Fruit fly (Drosophila melanogaster): Measurements from ENCODE around the gene Rsph1.

The Rsph1 gene

DNA sequence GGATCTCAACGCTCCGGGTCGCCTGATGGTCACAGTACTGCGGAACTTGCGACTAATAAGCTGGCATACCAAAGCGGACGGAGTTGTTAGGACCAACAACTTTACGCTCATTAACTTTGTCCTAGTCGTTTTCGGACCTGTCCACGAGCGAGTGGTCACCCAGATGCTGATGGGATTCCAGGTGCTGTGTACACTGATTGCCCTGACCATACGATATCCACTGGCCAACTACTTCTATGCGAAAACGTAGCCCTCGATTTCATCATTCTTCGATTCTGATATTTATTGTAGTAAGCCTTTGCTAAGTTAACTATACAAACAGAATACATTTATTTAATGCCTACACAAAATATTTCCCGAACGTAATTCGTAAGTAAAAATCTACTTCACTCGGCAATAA is at the start of gene Rsph1:
Gene Rsph1, plus strand, starts transcription at position 301 of the 400 bp plus-strand sequence.
- TF ChIP-seq CTCF (optimal IDR thresholded peaks at IDR 0.05), result no peak
- no peak for TF ChIP-seq CG8478 (optimal IDR thresholded peaks at IDR 0.05)

DNA sequence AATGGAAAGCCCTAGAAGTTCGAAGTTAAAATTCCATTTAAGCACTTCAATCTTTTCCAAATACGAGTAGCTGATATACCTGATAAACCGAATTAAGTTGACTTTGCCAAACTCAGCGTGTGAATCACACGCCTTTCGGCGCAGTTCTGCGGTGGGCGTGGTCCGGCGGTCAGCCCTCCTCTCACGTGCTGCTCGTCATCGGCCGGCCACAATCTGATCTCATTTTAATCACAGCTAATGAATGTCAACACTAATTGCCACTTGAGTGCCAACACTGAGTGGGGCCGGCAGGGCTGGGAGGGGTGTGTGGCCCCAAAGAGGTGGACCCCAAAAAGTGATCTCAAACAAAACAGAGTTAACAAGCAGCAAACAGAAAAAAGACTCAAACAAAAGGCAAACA is 47.3 kb upstream of the Rsph1 start:
- TF ChIP-seq CG8478 (optimal IDR thresholded peaks at IDR 0.05) (no peak), CTCF (optimal IDR thresholded peaks at IDR 0.05) (no peak)

DNA sequence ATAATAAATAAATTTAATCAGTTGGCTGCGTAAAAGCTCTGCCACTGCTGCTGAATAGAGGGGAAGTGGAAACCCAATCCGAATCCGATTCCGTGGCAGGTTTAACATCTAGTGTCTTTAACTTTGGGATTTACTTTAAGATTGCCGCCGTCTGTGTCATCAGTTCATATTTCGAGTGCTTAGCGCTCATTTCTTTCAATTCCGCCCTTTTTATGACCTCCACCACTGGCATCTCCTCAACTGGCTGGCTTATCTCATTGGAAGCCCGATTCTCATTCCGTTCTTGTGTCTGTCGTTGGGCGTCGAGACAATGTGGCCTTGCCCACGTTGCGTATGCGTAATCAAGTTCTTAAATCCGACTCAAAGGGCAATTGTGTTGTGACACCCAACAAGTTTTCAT is 42.4 kb upstream of the Rsph1 start:
- no peak for TF ChIP-seq CG8478 (optimal IDR thresholded peaks at IDR 0.05)
- TF ChIP-seq CTCF (optimal IDR thresholded peaks at IDR 0.05), result no peak

DNA sequence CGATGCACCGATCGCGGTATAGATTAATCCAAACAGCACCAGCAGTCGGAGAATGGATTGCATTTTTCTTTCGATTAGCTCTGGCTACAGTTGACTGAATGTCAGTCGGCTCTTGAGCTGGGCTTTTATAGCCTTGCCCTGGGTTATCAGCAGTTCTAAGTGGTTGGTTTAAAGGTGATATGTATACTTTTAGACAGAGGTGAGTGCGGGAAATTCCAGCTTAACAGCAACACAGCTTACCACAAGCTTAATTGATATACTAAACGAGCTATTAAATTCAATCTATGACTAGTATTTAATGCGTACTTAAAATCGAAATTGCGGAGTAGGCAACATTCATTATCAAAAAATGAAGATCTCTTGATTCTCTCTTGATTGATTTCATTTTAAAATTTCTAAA is 40.4 kb upstream of the Rsph1 start, which contains the start of gene CG9928:
Gene CG9928, minus strand, starts transcription at position 101 of the 400 bp plus-strand sequence.
- no peak for TF ChIP-seq CTCF (optimal IDR thresholded peaks at IDR 0.05)
- no peak for TF ChIP-seq CG8478 (optimal IDR thresholded peaks at IDR 0.05)

DNA sequence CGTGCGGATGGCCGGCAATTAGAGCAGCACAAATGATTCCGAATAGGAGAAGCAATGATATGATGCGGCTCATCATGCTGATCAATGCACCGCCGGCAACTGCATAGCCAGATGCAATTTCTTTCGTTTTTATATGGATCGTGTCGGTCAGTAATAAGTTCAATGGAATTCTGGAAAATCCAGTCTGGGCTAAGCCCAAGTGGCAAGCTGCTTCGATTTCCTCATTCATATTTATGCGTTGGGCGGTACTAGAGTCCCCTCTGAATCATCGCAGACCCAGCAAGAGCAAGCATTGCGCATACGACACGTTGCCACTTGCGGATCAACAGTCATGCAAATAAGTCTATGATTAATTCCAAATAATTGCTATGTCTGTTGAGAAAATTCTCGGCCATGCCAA is 39.7 kb upstream of the Rsph1 start, which contains the start of gene CG16978:
Gene CG16978, minus strand, starts transcription at position 101 of the 400 bp plus-strand sequence.
- TF ChIP-seq CTCF (optimal IDR thresholded peaks at IDR 0.05), result no peak
- TF ChIP-seq CG8478 (optimal IDR thresholded peaks at IDR 0.05), result no peak

DNA sequence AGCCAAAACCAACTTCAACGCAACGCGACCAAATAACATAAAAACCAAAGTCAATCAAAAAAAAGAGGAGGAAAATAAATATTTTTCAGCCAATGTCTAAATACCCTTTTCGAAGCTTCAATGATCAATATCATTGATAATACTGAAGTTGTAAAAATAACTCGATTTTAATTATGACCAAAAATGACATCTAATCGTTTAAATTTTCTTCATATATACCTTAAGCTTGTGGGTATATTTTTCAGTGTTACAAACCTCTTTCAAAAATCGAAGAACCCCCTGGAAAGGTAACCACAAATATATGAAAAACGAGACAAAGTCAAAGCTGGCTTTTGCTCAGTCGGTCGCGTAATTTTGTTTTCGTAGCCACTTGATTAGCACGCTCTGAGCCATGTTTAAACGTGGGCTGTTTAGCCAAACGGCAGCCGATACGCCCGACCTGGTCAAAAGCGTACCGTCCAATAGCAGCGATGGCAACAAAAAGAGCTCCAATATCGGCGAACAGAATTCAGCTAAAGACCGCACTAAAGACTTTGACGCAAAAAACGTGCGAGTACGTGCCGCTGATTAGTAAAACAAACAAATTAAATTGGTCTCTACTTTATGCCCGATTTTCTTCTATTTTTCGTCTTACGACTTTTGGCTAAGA is 38.1 kb upstream of the Rsph1 start:
- no peak for TF ChIP-seq CTCF (optimal IDR thresholded peaks at IDR 0.05)
- no peak for TF ChIP-seq CG8478 (optimal IDR thresholded peaks at IDR 0.05)

DNA sequence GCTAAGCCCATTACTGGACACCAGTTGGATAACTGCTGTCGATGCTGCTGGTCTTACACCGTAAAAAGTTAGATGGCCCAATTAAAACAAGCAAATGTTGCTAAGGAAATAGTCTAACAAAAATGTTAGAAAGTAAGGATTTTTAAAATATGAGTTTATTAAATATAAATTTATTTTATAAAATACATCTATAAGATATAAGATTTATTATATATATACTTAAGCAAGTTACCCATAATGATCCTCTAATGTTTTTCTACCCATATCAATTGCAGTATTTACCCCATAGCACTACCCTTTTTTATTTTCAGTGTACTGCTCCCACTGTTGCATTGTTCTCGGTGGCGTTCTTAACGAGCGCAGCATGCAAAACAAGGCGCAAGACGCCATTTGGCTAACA is 37.0 kb upstream of the Rsph1 start:
- no peak for TF ChIP-seq CG8478 (optimal IDR thresholded peaks at IDR 0.05)
- TF ChIP-seq CTCF (optimal IDR thresholded peaks at IDR 0.05), result no peak

DNA sequence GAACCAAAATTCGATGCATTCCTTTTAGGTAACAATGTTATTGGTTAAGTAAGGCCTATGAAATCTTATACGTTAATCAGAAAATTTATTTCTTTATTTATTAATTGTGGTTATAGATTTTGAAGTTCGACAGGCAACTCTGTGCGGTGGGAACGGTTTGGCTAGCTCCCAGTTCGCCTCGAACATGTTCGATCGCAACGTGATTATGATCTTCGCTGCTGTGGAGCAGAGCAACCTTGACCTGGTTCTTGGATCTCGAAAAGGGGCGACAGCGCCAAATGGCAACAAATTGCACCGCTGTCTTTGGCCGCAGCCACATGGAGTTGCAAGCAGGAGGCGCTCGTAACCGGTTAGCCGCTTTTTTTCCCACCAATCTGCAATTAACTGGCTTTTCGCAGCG is 28.9 kb upstream of the Rsph1 start:
- TF ChIP-seq CTCF (optimal IDR thresholded peaks at IDR 0.05), result no peak
- no peak for TF ChIP-seq CG8478 (optimal IDR thresholded peaks at IDR 0.05)

DNA sequence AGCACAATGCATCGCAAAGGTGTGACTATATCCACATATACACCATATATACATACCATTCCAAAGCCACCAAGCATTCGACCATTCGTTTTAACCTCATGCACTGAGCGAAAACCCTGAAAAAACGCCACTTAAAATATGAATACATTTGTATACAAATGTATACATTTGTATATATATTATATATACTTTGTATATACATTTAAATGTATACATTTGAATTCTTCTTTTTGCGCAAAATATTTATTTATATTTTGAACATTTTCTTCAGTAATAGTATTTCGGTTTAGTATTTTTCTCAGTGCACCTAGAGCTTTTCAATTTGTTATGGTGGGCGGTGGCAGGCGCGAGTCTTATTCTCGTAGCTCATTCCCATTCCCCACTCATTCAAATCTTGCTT is 26.9 kb upstream of the Rsph1 start:
- no peak for TF ChIP-seq CTCF (optimal IDR thresholded peaks at IDR 0.05)
- no peak for TF ChIP-seq CG8478 (optimal IDR thresholded peaks at IDR 0.05)

DNA sequence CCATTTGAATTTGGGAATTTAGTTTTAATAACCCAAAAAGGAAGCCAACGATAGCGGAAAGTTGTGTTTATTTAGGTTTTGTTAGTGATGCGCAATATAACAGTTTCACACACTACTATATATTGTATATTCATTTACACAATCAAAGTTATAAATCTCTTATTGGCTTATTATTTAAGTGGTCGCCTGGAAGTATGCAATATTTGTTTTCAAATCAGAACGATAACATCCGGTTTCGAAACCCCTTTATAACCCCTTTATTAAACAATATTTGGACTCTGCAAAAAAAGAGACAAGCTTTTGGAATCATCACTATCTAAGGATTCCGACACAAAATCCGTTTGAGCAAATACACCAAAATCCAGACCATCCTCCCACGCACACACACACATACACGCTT is 25.3 kb upstream of the Rsph1 start:
- TF ChIP-seq CTCF (optimal IDR thresholded peaks at IDR 0.05), result no peak
- no peak for TF ChIP-seq CG8478 (optimal IDR thresholded peaks at IDR 0.05)

DNA sequence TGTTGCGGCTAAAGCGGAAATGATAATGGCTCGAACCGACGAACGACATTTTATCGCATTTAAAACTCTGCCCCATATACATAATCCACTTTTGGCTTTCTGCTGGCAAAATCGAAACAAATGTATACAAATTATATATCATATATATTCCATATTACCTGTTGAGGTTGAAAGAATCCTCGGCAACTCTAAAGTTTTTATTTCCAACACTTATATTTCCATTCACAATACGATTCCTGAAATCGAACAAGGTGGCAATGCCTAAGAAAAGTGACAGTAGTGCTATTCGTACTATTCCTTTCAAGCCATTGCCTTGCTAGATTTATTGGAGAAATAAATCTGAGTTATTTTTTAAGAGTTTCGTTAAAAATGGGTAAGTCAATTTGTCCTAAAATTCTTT is 24.7 kb upstream of the Rsph1 start, which contains the start of gene Pk34A:
Gene Pk34A, plus strand, starts transcription at position 301 of the 400 bp plus-strand sequence.
- TF ChIP-seq CG8478 (optimal IDR thresholded peaks at IDR 0.05) (no peak), CTCF (optimal IDR thresholded peaks at IDR 0.05) (no peak)

DNA sequence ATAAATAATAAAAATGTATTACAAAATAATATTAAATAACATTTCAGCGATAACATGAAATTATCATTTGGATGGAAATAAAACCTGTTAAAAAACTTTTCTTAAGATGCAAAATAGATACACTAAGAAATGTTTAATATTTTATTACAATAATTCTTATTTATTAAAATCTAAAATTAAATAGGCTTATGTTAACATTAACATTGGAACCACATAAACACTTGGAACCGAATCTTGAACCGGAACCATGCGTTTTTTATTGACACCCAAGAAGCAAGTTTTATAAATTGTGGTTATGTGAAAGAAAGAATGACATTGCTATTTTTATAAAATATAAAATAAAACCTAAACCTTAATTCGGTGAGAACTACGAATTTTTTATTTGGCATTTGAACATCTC is 23.0 kb upstream of the Rsph1 start, which contains the start of gene kmg:
Gene kmg, plus strand, starts transcription at position 301 of the 400 bp plus-strand sequence.
- TF ChIP-seq CG8478 (optimal IDR thresholded peaks at IDR 0.05) (no peak), CTCF (optimal IDR thresholded peaks at IDR 0.05) (no peak)

DNA sequence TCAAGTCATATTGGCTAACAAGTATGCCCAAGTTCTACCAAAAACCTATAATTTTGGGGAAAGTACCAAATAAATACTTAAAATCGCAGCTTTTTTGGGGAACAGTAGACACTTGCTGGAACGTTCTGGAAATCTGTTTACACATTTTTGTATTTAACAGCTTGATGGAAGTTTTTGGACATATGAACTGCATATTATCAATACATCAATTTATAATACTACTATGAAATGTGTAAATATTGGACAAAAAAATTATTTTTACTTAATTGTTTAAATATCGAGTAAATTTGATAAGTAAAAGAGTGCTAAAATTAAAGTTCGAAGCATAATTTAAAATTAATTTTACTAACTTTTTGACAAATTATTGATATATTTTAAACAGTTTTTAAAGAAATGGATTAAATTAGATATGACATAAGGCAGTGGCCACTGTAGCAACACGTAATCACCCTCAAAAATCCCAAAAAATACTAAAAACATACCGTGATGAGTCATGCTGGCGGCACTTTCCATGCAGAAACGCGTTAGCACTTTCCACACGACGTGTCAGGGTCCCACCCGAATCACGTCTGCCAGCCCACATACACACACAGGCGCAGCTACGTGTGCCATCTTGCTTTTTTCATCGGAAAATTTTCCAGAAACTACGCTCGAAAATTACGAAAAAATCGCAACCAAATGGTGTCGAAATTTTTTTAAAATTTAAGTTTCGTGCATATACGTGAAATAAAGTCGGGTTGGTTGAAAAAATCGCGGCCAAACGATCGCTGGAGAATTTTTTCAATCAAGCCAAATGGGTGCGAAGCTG is 18.1 kb upstream of the Rsph1 start, which contains the start of gene Sirt1:
Gene Sirt1, plus strand, starts transcription at position 571 of the 808 bp plus-strand sequence.
- TF ChIP-seq CTCF (optimal IDR thresholded peaks at IDR 0.05), result no peak
- TF ChIP-seq CG8478 (optimal IDR thresholded peaks at IDR 0.05), result no peak

DNA sequence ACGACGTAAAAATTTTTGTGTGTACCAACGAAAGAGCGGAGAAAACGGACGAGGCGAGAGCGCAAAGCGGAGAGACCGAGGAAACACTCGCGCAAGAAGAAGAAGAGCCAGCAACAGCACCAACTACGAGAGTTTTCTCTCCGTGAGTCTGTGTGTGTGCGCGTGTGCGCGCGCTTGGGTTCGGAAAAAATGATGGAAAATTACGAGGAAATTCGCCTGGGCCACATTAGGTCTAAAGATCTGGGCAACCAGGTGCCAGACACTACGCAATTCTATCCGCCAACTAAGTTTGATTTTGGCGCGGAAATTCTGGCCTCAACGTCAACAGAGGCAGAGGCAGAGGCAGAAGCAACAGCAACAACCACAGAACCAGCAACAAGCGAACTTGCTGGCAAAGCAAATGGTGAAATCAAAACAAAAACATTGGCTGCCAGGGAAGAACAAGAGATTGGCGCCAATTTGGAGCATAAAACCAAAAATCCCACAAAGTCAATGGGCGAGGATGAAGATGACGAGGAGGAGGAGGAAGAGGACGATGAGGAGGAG is 17.4 kb upstream of the Rsph1 start, which contains the start of gene DnaJ-H:
Gene DnaJ-H, minus strand, starts transcription at position 271 of the 546 bp plus-strand sequence.
- TF ChIP-seq CTCF (optimal IDR thresholded peaks at IDR 0.05) (no peak), CG8478 (optimal IDR thresholded peaks at IDR 0.05) (no peak)

DNA sequence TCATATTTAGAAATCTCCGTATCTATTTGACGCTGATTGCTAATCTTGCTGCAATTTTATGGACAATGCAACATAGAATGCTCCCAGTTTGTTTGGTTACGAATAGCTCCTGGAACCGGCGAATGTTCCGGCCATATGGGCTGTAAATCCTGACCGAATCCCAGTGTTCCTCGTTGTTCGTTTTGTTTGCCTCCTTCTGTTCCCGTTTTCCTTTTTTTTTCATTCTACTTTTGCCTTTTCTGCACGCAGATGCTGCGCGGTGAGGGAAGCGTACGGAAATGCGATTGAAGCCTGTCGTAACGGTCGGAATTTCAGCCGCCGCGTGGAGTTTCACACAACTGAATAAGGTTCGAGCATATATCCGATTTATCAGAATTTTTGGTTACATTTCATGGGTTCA is 7.1 kb upstream of the Rsph1 start, which contains the start of gene CG43925:
Gene CG43925, plus strand, starts transcription at position 301 of the 400 bp plus-strand sequence.
- no peak for TF ChIP-seq CTCF (optimal IDR thresholded peaks at IDR 0.05)
- TF ChIP-seq CG8478 (optimal IDR thresholded peaks at IDR 0.05), result no peak
